Fruit fly (Drosophila melanogaster) whole organism, embryonic: ENCODE measurements around the gene puc.

ENCODE experiments used
- Adf1 ChIP-seq: fragments of 200-800 bp; sonication (Bioruptor generic); IDR thresholded peaks from 2 replicates; pipeline ENCODE4 v1.3.6; 2022; ENCODE audit warnings: missing biosample characterization, missing genetic modification characterization
- Blimp-1 ChIP-seq: fragments of 200-800 bp; sonication (Bioruptor generic); optimal IDR thresholded peaks from 3 replicates; lab custom pipeline; 2018; ENCODE audit warnings: missing biosample characterization, missing genetic modification characterization, mild to moderate bottlenecking, moderate library complexity, missing genetic modification reagents
- CG10565 ChIP-seq: fragments of 200-800 bp; sonication (Bioruptor generic); optimal IDR thresholded peaks from 3 replicates; lab custom pipeline; 2016; ENCODE audit warnings: missing biosample characterization, mild to moderate bottlenecking, missing genetic modification characterization
- CG14014 ChIP-seq: fragments of 200-800 bp; sonication (Bioruptor generic); IDR thresholded peaks from 2 replicates; pipeline ENCODE4 v1.3.6; 2022; ENCODE audit warnings: missing biosample characterization, missing genetic modification characterization
- CG15514 ChIP-seq: fragments of 200-800 bp; sonication (Bioruptor generic); optimal IDR thresholded peaks from 3 replicates; lab custom pipeline; 2017; ENCODE audit warnings: missing biosample characterization, missing genetic modification characterization, mild to moderate bottlenecking, moderate library complexity, missing genetic modification reagents
- CG15601 ChIP-seq: fragments of 200-800 bp; sonication (Bioruptor generic); optimal IDR thresholded peaks from 3 replicates; lab custom pipeline; 2019; ENCODE audit warnings: missing biosample characterization, mild to moderate bottlenecking, missing genetic modification characterization, moderate library complexity
- CG1603 ChIP-seq: fragments of 200-800 bp; sonication (Bioruptor generic); optimal IDR thresholded peaks from 2 replicates; lab custom pipeline; 2019; ENCODE audit warnings: missing biosample characterization, mild to moderate bottlenecking, missing genetic modification characterization, moderate library complexity
- CG17385 ChIP-seq: fragments of 200-800 bp; sonication (Bioruptor generic); optimal IDR thresholded peaks from 3 replicates; lab custom pipeline; 2018; ENCODE audit warnings: missing biosample characterization, mild to moderate bottlenecking, missing genetic modification characterization
- CG18599 ChIP-seq: fragments of 200-800 bp; sonication (Bioruptor generic); optimal IDR thresholded peaks from 3 replicates; lab custom pipeline; 2017; ENCODE audit warnings: missing biosample characterization, missing genetic modification characterization, mild to moderate bottlenecking, moderate library complexity, missing genetic modification reagents
- CG3065 ChIP-seq: fragments of 200-800 bp; sonication (Bioruptor generic); optimal IDR thresholded peaks from 2 replicates; lab custom pipeline; 2016; ENCODE audit warnings: missing biosample characterization, missing genetic modification characterization
- CG31365 ChIP-seq: fragments of 200-800 bp; sonication (Bioruptor generic); optimal IDR thresholded peaks from 2 replicates; lab custom pipeline; 2018; ENCODE audit warnings: missing biosample characterization, mild to moderate bottlenecking, missing genetic modification characterization
- CG32532 ChIP-seq: fragments of 200-800 bp; sonication (Bioruptor generic); IDR thresholded peaks from 2 replicates; pipeline ENCODE4 v1.3.6; 2022; ENCODE audit warnings: missing biosample characterization, missing genetic modification characterization
- CG3407 ChIP-seq: fragments of 200-800 bp; sonication (Bioruptor generic); optimal IDR thresholded peaks from 2 replicates; lab custom pipeline; 2018; ENCODE audit warnings: missing biosample characterization, mild to moderate bottlenecking, missing genetic modification characterization
- CG42726 ChIP-seq: fragments of 200-800 bp; sonication (Bioruptor generic); IDR thresholded peaks from 2 replicates; pipeline ENCODE4 v1.3.6; 2022; ENCODE audit warnings: missing biosample characterization, missing genetic modification characterization; ENCODE audit not compliant: partially characterized antibody
- CG4707 ChIP-seq: fragments of 200-800 bp; sonication (Bioruptor generic); optimal IDR thresholded peaks from 2 replicates; lab custom pipeline; 2018; ENCODE audit warnings: missing biosample characterization, mild to moderate bottlenecking, missing genetic modification characterization, moderate library complexity
- CG5953 ChIP-seq: fragments of 200-800 bp; sonication (Bioruptor generic); IDR thresholded peaks from 2 replicates; pipeline ENCODE4 v1.3.6; 2022; ENCODE audit warnings: missing biosample characterization, missing genetic modification characterization
- CG9215 ChIP-seq: fragments of 200-800 bp; sonication (Bioruptor generic); IDR thresholded peaks from 2 replicates; pipeline ENCODE4 v1.3.6; 2022; ENCODE audit warnings: missing biosample characterization, missing genetic modification characterization
- D19B ChIP-seq: fragments of 200-800 bp; sonication (Bioruptor generic); optimal IDR thresholded peaks from 2 replicates; lab custom pipeline; 2017; ENCODE audit warnings: missing biosample characterization, mild to moderate bottlenecking, missing genetic modification characterization
- Dek ChIP-seq: fragments of 200-800 bp; sonication (Bioruptor generic); optimal IDR thresholded peaks from 3 replicates; lab custom pipeline; 2019; ENCODE audit warnings: missing biosample characterization, mild to moderate bottlenecking, missing genetic modification characterization, moderate library complexity
- Dp ChIP-seq: fragments of 200-800 bp; sonication (Bioruptor generic); optimal IDR thresholded peaks from 2 replicates; lab custom pipeline; 2018; ENCODE audit warnings: missing biosample characterization, mild to moderate bottlenecking, missing genetic modification characterization, moderate library complexity
- ERR ChIP-seq: fragments of 200-800 bp; sonication (Bioruptor generic); optimal IDR thresholded peaks from 2 replicates; lab custom pipeline; 2016; ENCODE audit warnings: missing biosample characterization, missing genetic modification characterization
- Fer1 ChIP-seq: fragments of 200-800 bp; sonication (Bioruptor generic); optimal IDR thresholded peaks from 2 replicates; lab custom pipeline; 2017; ENCODE audit warnings: missing biosample characterization, mild to moderate bottlenecking, missing genetic modification characterization
- Fer3 ChIP-seq: fragments of 200-800 bp; sonication (Bioruptor generic); optimal IDR thresholded peaks from 2 replicates; lab custom pipeline; 2018; ENCODE audit warnings: missing biosample characterization, mild to moderate bottlenecking, missing genetic modification characterization, moderate library complexity
- HLHmδ ChIP-seq: fragments of 200-800 bp; sonication (Bioruptor generic); optimal IDR thresholded peaks from 2 replicates; lab custom pipeline; 2018; ENCODE audit warnings: missing biosample characterization, mild to moderate bottlenecking, missing genetic modification characterization, moderate library complexity
- Hr51 ChIP-seq, 2 experiments: fragments of 200-800 bp; sonication (Bioruptor generic); optimal IDR thresholded peaks; 2 replicates in 1 of 2; 3 replicates in 1 of 2; lab custom pipeline; 2016 to 2018; ENCODE audit warnings: missing biosample characterization in 2 of 2, missing genetic modification characterization in 2 of 2, mild to moderate bottlenecking in 1 of 2, moderate library complexity in 1 of 2
- Jarid2 ChIP-seq: fragments of 200-800 bp; sonication (Bioruptor generic); optimal IDR thresholded peaks from 3 replicates; lab custom pipeline; 2017; ENCODE audit warnings: mild to moderate bottlenecking, missing biosample characterization, missing genetic modification reagents, missing genetic modification characterization
- Meics ChIP-seq: fragments of 200-800 bp; sonication (Bioruptor generic); optimal IDR thresholded peaks from 2 replicates; lab custom pipeline; 2017; ENCODE audit warnings: missing biosample characterization, mild to moderate bottlenecking, missing genetic modification characterization
- NC2β ChIP-seq: fragments of 200-800 bp; sonication (Bioruptor generic); optimal IDR thresholded peaks from 2 replicates; lab custom pipeline; 2016; ENCODE audit warnings: missing biosample characterization, missing genetic modification characterization
- Nf-YA ChIP-seq: fragments of 200-800 bp; sonication (Bioruptor generic); IDR thresholded peaks from 2 replicates; pipeline ENCODE4 v1.3.6; 2022; ENCODE audit warnings: missing biosample characterization, missing genetic modification characterization
- Oli ChIP-seq: fragments of 200-800 bp; sonication (Bioruptor generic); optimal IDR thresholded peaks from 2 replicates; lab custom pipeline; 2018; ENCODE audit warnings: missing biosample characterization, mild to moderate bottlenecking, missing genetic modification characterization, moderate library complexity
- Ssrp ChIP-seq: fragments of 200-800 bp; sonication (Bioruptor generic); optimal IDR thresholded peaks from 2 replicates; lab custom pipeline; 2018; ENCODE audit warnings: missing biosample characterization, mild to moderate bottlenecking, missing genetic modification characterization, moderate library complexity
- Vsx1 ChIP-seq: fragments of 200-800 bp; sonication (Bioruptor generic); optimal IDR thresholded peaks from 2 replicates; lab custom pipeline; 2017; ENCODE audit warnings: missing biosample characterization, mild to moderate bottlenecking, missing genetic modification characterization, missing genetic modification reagents
- bigmax ChIP-seq: fragments of 200-800 bp; sonication (Bioruptor generic); optimal IDR thresholded peaks from 2 replicates; lab custom pipeline; 2018; ENCODE audit warnings: missing biosample characterization, mild to moderate bottlenecking, missing genetic modification characterization
- cato ChIP-seq: fragments of 200-800 bp; sonication (Bioruptor generic); optimal IDR thresholded peaks from 2 replicates; lab custom pipeline; 2016; ENCODE audit warnings: missing biosample characterization, missing genetic modification characterization, borderline replicate concordance
- grau ChIP-seq: fragments of 200-800 bp; optimal IDR thresholded peaks from 3 replicates; lab custom pipeline; 2019; ENCODE audit warnings: missing biosample characterization, mild to moderate bottlenecking, missing genetic modification characterization, moderate library complexity
- grn ChIP-seq: fragments of 200-800 bp; sonication (Bioruptor generic); optimal IDR thresholded peaks from 3 replicates; lab custom pipeline; 2017; ENCODE audit warnings: missing biosample characterization, missing genetic modification characterization
- hkb ChIP-seq, 2 experiments: fragments of 200-800 bp in 1 of 2; fragments of >200 bp in 1 of 2; sonication (Bioruptor generic) in 1 of 2; IDR thresholded peaks in 1 of 2; optimal IDR thresholded peaks in 1 of 2; 2 replicates each; pipeline versions ENCODE4 v1.3.6 to Lab custom; 2017 to 2022; ENCODE audit warnings: missing biosample characterization in 1 of 2, missing genetic modification characterization in 1 of 2
- insv ChIP-seq, 2 experiments: fragments of 200-800 bp; sonication (Bioruptor generic); optimal IDR thresholded peaks; 3 replicates each; lab custom pipeline; 2016 to 2018; ENCODE audit warnings: missing biosample characterization in 2 of 2, missing genetic modification characterization in 2 of 2
- lmd ChIP-seq: fragments of 200-800 bp; sonication (Bioruptor generic); IDR thresholded peaks from 2 replicates; pipeline ENCODE4 v1.3.6; 2022; ENCODE audit warnings: missing biosample characterization, missing genetic modification characterization
- mirr ChIP-seq: fragments of 200-800 bp; sonication (Bioruptor generic); optimal IDR thresholded peaks from 3 replicates; lab custom pipeline; 2018; ENCODE audit warnings: missing biosample characterization, mild to moderate bottlenecking, missing genetic modification characterization
- odd ChIP-seq: fragments of 200-800 bp; sonication (Bioruptor generic); optimal IDR thresholded peaks from 2 replicates; lab custom pipeline; 2017; ENCODE audit warnings: missing biosample characterization, mild to moderate bottlenecking, missing genetic modification characterization
- repo ChIP-seq: fragments of 200-800 bp; sonication (Bioruptor generic); optimal IDR thresholded peaks from 2 replicates; lab custom pipeline; 2016; ENCODE audit warnings: missing biosample characterization, missing genetic modification characterization
- run ChIP-seq: fragments of 200-800 bp; sonication (Bioruptor generic); optimal IDR thresholded peaks from 3 replicates; lab custom pipeline; 2018; ENCODE audit warnings: missing biosample characterization, mild to moderate bottlenecking, missing genetic modification characterization
- schlank ChIP-seq: fragments of 200-800 bp; sonication (Bioruptor generic); optimal IDR thresholded peaks from 2 replicates; lab custom pipeline; 2018; ENCODE audit warnings: missing biosample characterization, mild to moderate bottlenecking, missing genetic modification characterization
- sqz ChIP-seq: fragments of 200-800 bp; sonication (Bioruptor generic); optimal IDR thresholded peaks from 3 replicates; lab custom pipeline; 2018; ENCODE audit warnings: missing biosample characterization, mild to moderate bottlenecking, missing genetic modification characterization
- stc ChIP-seq: fragments of 200-800 bp; sonication (Bioruptor generic); IDR thresholded peaks from 2 replicates; pipeline ENCODE4 v1.3.6; 2022; ENCODE audit warnings: missing biosample characterization, missing genetic modification characterization
- tap ChIP-seq: fragments of 200-800 bp; optimal IDR thresholded peaks from 3 replicates; lab custom pipeline; 2019; ENCODE audit warnings: missing biosample characterization, mild to moderate bottlenecking, missing genetic modification characterization, moderate library complexity
- tna ChIP-seq: fragments of 200-800 bp; sonication (Bioruptor generic); IDR thresholded peaks from 2 replicates; pipeline ENCODE4 v1.3.6; 2022; ENCODE audit warnings: missing biosample characterization, missing genetic modification characterization; ENCODE audit not compliant: partially characterized antibody
- wek ChIP-seq: fragments of 200-800 bp; sonication (Bioruptor generic); optimal IDR thresholded peaks from 3 replicates; lab custom pipeline; 2018; ENCODE audit warnings: missing biosample characterization, mild to moderate bottlenecking, missing genetic modification characterization, moderate library complexity

Gene puc

dm6 chr3R:8115205-8115604, 10.1 kb downstream of the puc start (continued):
- TF ChIP-seq lmd (no peak), hkb (optimal IDR thresholded peaks at IDR 0.05; lab: Kevin White, UChicago) (no peak), hkb (GFP tag; IDR thresholded peaks at IDR 0.05; lab: Robert Waterston, UW) (0 out of 2 replicates have a peak, but pooled peaks have one; percentile 31), schlank (tag; lab: Kevin White, UChicago) (peak; percentile 64), cato (no peak), mirr (GFP tag; lab: Kevin White, UChicago) (peak; percentile 90), NC2β (GFP tag; lab: Kevin White, UChicago) (no peak), CG3065 (GFP tag; lab: Kevin White, UChicago) (no peak), insv (GFP tag; optimal IDR thresholded peaks at IDR 0.05; lab: Kevin White, UChicago) (peak in 1 of 2 experiments; percentile 19), Dp (GFP tag; lab: Kevin White, UChicago) (no peak), CG17385 (GFP tag; lab: Kevin White, UChicago) (peak; percentile 29), CG15601 (tag; lab: Kevin White, UChicago) (peak; percentile 32), Vsx1 (GFP tag; lab: Kevin White, UChicago) (peak; percentile 58), CG9215 (GFP tag; lab: Robert Waterston, UW) (no peak), stc (GFP tag; lab: Robert Waterston, UW) (no peak), CG31365 (tag; lab: Kevin White, UChicago) (peak; percentile 33), Adf1 (GFP tag; lab: Robert Waterston, UW) (peak; percentile 41; the same call in 1 of the 2 replicates), CG42726 (GFP tag; lab: Robert Waterston, UW) (no peak), wek (GFP tag; lab: Kevin White, UChicago) (peak; percentile 64), HLHmδ (GFP tag; lab: Kevin White, UChicago) (no peak), Nf-YA (0 out of 2 replicates have a peak, but pooled peaks have one; percentile 12), CG1603 (tag; lab: Kevin White, UChicago) (peak; percentile 13), D19B (GFP tag; lab: Kevin White, UChicago) (no peak), odd (peak; percentile 46), tap (tag; lab: Kevin White, UChicago) (peak; percentile 45), Blimp-1 (GFP tag; lab: Kevin White, UChicago) (no peak), grau (tag; lab: Kevin White, UChicago) (peak; percentile 14), repo (GFP tag; lab: Kevin White, UChicago) (no peak), CG3407 (GFP tag; lab: Kevin White, UChicago) (peak; percentile 39), Hr51 (GFP tag; optimal IDR thresholded peaks at IDR 0.05; lab: Kevin White, UChicago) (peak in 1 of 2 experiments; percentile 15), Meics (GFP tag; lab: Kevin White, UChicago) (peak; percentile 54), run (no peak), grn (GFP tag; lab: Kevin White, UChicago) (peak; percentile 77), CG10565 (GFP tag; lab: Kevin White, UChicago) (no peak), tna (GFP tag; lab: Robert Waterston, UW) (no peak), Fer3 (peak; percentile 50), bigmax (GFP tag; lab: Kevin White, UChicago) (peak; percentile 25), Fer1 (peak; percentile 85), CG15514 (GFP tag; lab: Kevin White, UChicago) (peak; percentile 63), CG4707 (GFP tag; lab: Kevin White, UChicago) (peak; percentile 14), Dek (tag; lab: Kevin White, UChicago) (peak; percentile 18), ERR (GFP tag; lab: Kevin White, UChicago) (no peak), CG32532 (GFP tag; lab: Robert Waterston, UW) (0 out of 2 replicates have a peak, but pooled peaks have one; percentile 26), Ssrp (no peak), CG5953 (GFP tag; lab: Robert Waterston, UW) (no peak), CG14014 (GFP tag; lab: Robert Waterston, UW) (peak; percentile 40; the same call in 1 of the 2 replicates), sqz (GFP tag; lab: Kevin White, UChicago) (no peak), Jarid2 (GFP tag; lab: Kevin White, UChicago) (no peak), Oli (tag; lab: Kevin White, UChicago) (no peak), CG18599 (GFP tag; lab: Kevin White, UChicago) (peak; percentile 85)
